Worm (Caenorhabditis elegans) whole organism, L4 larva: Measurements from ENCODE around the gene C27H5.2.

Experiments used
- D1046.2 ChIP-seq: fragments of 200-800 bp; sonication (Bioruptor generic); IDR thresholded peaks from 2 replicates; pipeline ENCODE4 v1.3.6; 2022; ENCODE audit warnings: missing genetic modification characterization, missing compliant biosample characterization
- T20F7.1 ChIP-seq: fragments of 200-800 bp; sonication (Bioruptor generic); optimal IDR thresholded peaks from 2 replicates; lab custom pipeline; 2018; ENCODE audit warnings: mild to moderate bottlenecking, missing genetic modification characterization, missing compliant biosample characterization
- ZK337.2 ChIP-seq: fragments of 200-800 bp; sonication (Bioruptor generic); IDR thresholded peaks from 2 replicates; pipeline ENCODE4 v1.3.6; 2022; ENCODE audit warnings: missing genetic modification reagents, missing genetic modification characterization, missing compliant biosample characterization
- ZK546.5 ChIP-seq, 2 experiments: sonication (generic microtip); optimal IDR thresholded peaks; 2 replicates each; lab custom pipeline; 2017; ENCODE audit warnings: missing biosample characterization in 2 of 2, missing genetic modification characterization in 2 of 2
- ceh-28 ChIP-seq: fragments of 150-350 bp; optimal IDR thresholded peaks from 2 replicates; lab custom pipeline; 2014; ENCODE audit warnings: missing biosample characterization, missing genetic modification reagents, missing genetic modification characterization
- fos-1 ChIP-seq: fragments of 150-350 bp; optimal IDR thresholded peaks from 2 replicates; lab custom pipeline; 2014; ENCODE audit warnings: missing biosample characterization, missing genetic modification characterization
- hif-1 ChIP-seq, 2 experiments: sonication (generic microtip); optimal IDR thresholded peaks; 2 replicates each; lab custom pipeline; 2016 to 2017; ENCODE audit warnings: missing compliant biosample characterization in 2 of 2, missing genetic modification characterization in 2 of 2, missing genetic modification reagents in 2 of 2, missing genotype in 2 of 2, mild to moderate bottlenecking in 1 of 2
- mdt-29 ChIP-seq: fragments of 200-800 bp; sonication (Bioruptor generic); IDR thresholded peaks from 2 replicates; pipeline ENCODE4 v1.3.6; 2022; ENCODE audit warnings: missing genetic modification reagents, missing genetic modification characterization, missing compliant biosample characterization
- mep-1 ChIP-seq: fragments of 150-350 bp; sonication (generic microtip); optimal IDR thresholded peaks from 3 replicates; lab custom pipeline; 2014; ENCODE audit warnings: missing biosample characterization, missing genetic modification characterization
- mxl-3 ChIP-seq: fragments of 200-800 bp; sonication (Bioruptor generic); optimal IDR thresholded peaks from 2 replicates; lab custom pipeline; 2018; ENCODE audit warnings: mild to moderate bottlenecking, missing genetic modification characterization, missing compliant biosample characterization
- pqm-1 ChIP-seq: sonication (generic microtip); optimal IDR thresholded peaks from 2 replicates; lab custom pipeline; 2017; ENCODE audit warnings: missing biosample characterization, missing genetic modification characterization
- snpc-4 ChIP-seq: fragments of 150-350 bp; optimal IDR thresholded peaks from 2 replicates; lab custom pipeline; 2014; ENCODE audit warnings: missing biosample characterization, missing genetic modification characterization
- zag-1 ChIP-seq: fragments of 150-350 bp; optimal IDR thresholded peaks from 2 replicates; lab custom pipeline; 2014; ENCODE audit warnings: missing biosample characterization, missing genetic modification characterization
- ztf-7 ChIP-seq: fragments of 150-350 bp; optimal IDR thresholded peaks from 2 replicates; lab custom pipeline; 2014; ENCODE audit warnings: missing biosample characterization, missing genetic modification characterization

DNA sequence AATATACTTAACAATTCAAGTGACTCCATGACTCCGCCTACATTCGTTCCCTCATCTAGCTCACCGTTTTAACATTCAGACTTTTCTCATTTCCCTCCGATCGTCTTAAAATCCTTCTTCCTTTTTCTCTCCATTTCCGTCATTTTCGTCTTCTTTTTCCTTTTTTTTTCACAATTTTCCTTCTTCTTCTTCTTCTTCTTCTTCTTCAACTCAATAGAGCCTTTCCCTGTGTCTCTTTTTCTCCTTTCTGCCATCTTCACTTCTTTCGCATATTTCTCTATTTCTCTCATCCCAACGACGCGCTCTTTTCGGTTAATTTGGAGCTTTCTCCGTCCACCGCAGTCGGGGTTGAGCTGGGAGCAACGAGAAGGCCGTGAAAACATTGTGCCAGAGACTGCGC lies 27.2 kb downstream of the C27H5.2 start:
- no peak for TF ChIP-seq fos-1 (tag; lab: Kevin White, UChicago)
- no peak for TF ChIP-seq ceh-28 (tag; lab: Kevin White, UChicago)
- no peak for TF ChIP-seq D1046.2 (GFP tag; lab: Robert Waterston, UW)
- TF ChIP-seq ztf-7 (tag; lab: Kevin White, UChicago), result no peak
- no peak for TF ChIP-seq pqm-1
- no peak for TF ChIP-seq ZK337.2 (GFP tag; lab: Robert Waterston, UW)
- peak; percentile 45 for TF ChIP-seq mep-1
- TF ChIP-seq ZK546.5 (tag; optimal IDR thresholded peaks at IDR 0.05; lab: Kevin White, UChicago), result no peak
- TF ChIP-seq hif-1 (tag; optimal IDR thresholded peaks at IDR 0.05; lab: Kevin White, UChicago), result no peak
- no peak for TF ChIP-seq mxl-3 (GFP tag; lab: Kevin White, UChicago)
- no peak for TF ChIP-seq zag-1
- TF ChIP-seq snpc-4, result no peak
- no peak for TF ChIP-seq T20F7.1
- no peak for TF ChIP-seq mdt-29 (GFP tag; lab: Robert Waterston, UW)
